Fruit fly (Drosophila melanogaster): Measurements from ENCODE around the gene CG15564.

The CG15564 gene

dm6 chr3R:31215830-31216229 lies 19.3 kb downstream of the CG15564 start, which contains the start of gene CG15561 (continued):
- TF ChIP-seq Lhr (GFP tag; optimal IDR thresholded peaks at IDR 0.05) = peak; percentile 45
- peak; percentile 71 for TF ChIP-seq onecut (GFP tag; IDR thresholded peaks at IDR 0.05)
- peak; percentile 60 for TF ChIP-seq fd64A (GFP tag; optimal IDR thresholded peaks at IDR 0.05)
- peak; percentile 23 for TF ChIP-seq bab2 (GFP tag; optimal IDR thresholded peaks at IDR 0.05)
- peak; percentile 60 for TF ChIP-seq maf-S (GFP tag; optimal IDR thresholded peaks at IDR 0.05)
- peak; percentile 34 for TF ChIP-seq CG1529 (GFP tag; optimal IDR thresholded peaks at IDR 0.05)
- TF ChIP-seq CG4282 (GFP tag; optimal IDR thresholded peaks at IDR 0.05) = no peak
- TF ChIP-seq wor (GFP tag; IDR thresholded peaks at IDR 0.05) = no peak
- no peak for TF ChIP-seq CG11560 (tag; IDR thresholded peaks at IDR 0.05)
- TF ChIP-seq fd3F (GFP tag; optimal IDR thresholded peaks at IDR 0.05) = peak; percentile 5
- TF ChIP-seq toy (GFP tag; IDR thresholded peaks at IDR 0.05) = no peak
- TF ChIP-seq ftz-f1 (GFP tag; optimal IDR thresholded peaks at IDR 0.05) = peak; percentile 18
- peak; percentile 98 for TF ChIP-seq CG17186 (GFP tag; optimal IDR thresholded peaks at IDR 0.05)
- peak; percentile 6 for TF ChIP-seq CG3163 (GFP tag; optimal IDR thresholded peaks at IDR 0.05)
- peak; percentile 35 for TF ChIP-seq salm (tag; optimal IDR thresholded peaks at IDR 0.05)
- no peak for TF ChIP-seq CG8281 (tag; optimal IDR thresholded peaks at IDR 0.05)
- TF ChIP-seq hth (optimal IDR thresholded peaks at IDR 0.05) = no peak
- TF ChIP-seq Xbp1 (GFP tag; optimal IDR thresholded peaks at IDR 0.05) = peak; percentile 30
- no peak for TF ChIP-seq Hand (GFP tag; optimal IDR thresholded peaks at IDR 0.05)
- TF ChIP-seq CG43689 (GFP tag; IDR thresholded peaks at IDR 0.05) = no peak
- TF ChIP-seq rib (GFP tag; IDR thresholded peaks at IDR 0.05) = no peak
- peak; percentile 77 for TF ChIP-seq NfI (GFP tag; optimal IDR thresholded peaks at IDR 0.05)
- TF ChIP-seq CG1603 (tag; optimal IDR thresholded peaks at IDR 0.05) = peak; percentile 84
- TF ChIP-seq CG2120 (GFP tag; optimal IDR thresholded peaks at IDR 0.05) = no peak
- no peak for TF ChIP-seq ab (GFP tag; optimal IDR thresholded peaks at IDR 0.05)
- no peak for TF ChIP-seq Dll (GFP tag; IDR thresholded peaks at IDR 0.05; ENCODE audit: partially characterized antibody)
- TF ChIP-seq CG12299 (tag; optimal IDR thresholded peaks at IDR 0.05) = no peak
- no peak for TF ChIP-seq tgo (GFP tag; IDR thresholded peaks at IDR 0.05)
- peak; percentile 50 for TF ChIP-seq bcd (GFP tag; optimal IDR thresholded peaks at IDR 0.05)
- TF ChIP-seq Mes4 (GFP tag; optimal IDR thresholded peaks at IDR 0.05) = peak; percentile 47
- TF ChIP-seq Dip2 (GFP tag; IDR thresholded peaks at IDR 0.05) = no peak
- no peak for TF ChIP-seq seq (GFP tag; IDR thresholded peaks at IDR 0.05)
- TF ChIP-seq CG1647 (GFP tag; optimal IDR thresholded peaks at IDR 0.05) = no peak
- no peak for TF ChIP-seq CG9817 (tag; optimal IDR thresholded peaks at IDR 0.05)
- no peak for TF ChIP-seq CG18476 (GFP tag; optimal IDR thresholded peaks at IDR 0.05)
- TF ChIP-seq CG6791 (GFP tag; IDR thresholded peaks at IDR 0.05; ENCODE audit: partially characterized antibody) = no peak
- TF ChIP-seq dan (GFP tag; IDR thresholded peaks at IDR 0.05) = no peak
- no peak for TF ChIP-seq scrt (GFP tag; optimal IDR thresholded peaks at IDR 0.05)
- TF ChIP-seq gt (GFP tag; IDR thresholded peaks at IDR 0.05) = no peak
- TF ChIP-seq slbo (GFP tag; IDR thresholded peaks at IDR 0.05) = no peak
- peak; percentile 87 for TF ChIP-seq gro (GFP tag; optimal IDR thresholded peaks at IDR 0.05)
- TF ChIP-seq Gsc (GFP tag; IDR thresholded peaks at IDR 0.05) = no peak
- peak; percentile 66 for TF ChIP-seq CG33557 (GFP tag; optimal IDR thresholded peaks at IDR 0.05)
- no peak for TF ChIP-seq CG11696 (GFP tag; IDR thresholded peaks at IDR 0.05)
- TF ChIP-seq CG31441 (GFP tag; IDR thresholded peaks at IDR 0.05) = no peak
- TF ChIP-seq Hr78 (GFP tag; optimal IDR thresholded peaks at IDR 0.05) = no peak
- no peak for TF ChIP-seq oc (tag; optimal IDR thresholded peaks at IDR 0.05)
- peak; percentile 9 for TF ChIP-seq CG10147 (GFP tag; optimal IDR thresholded peaks at IDR 0.05)
- TF ChIP-seq lola (GFP tag; optimal IDR thresholded peaks at IDR 0.05) = no peak
- TF ChIP-seq CG12942 (GFP tag; optimal IDR thresholded peaks at IDR 0.05) = peak; percentile 9
- peak; percentile 43 for TF ChIP-seq her (GFP tag; optimal IDR thresholded peaks at IDR 0.05)
- TF ChIP-seq so (GFP tag; IDR thresholded peaks at IDR 0.05) = no peak

All from whole organism, embryonic.